Worm (Caenorhabditis elegans) whole organism, L1 larva: ENCODE measurements around the gene T24B8.3.

Experiments used
- aly-2 ChIP-seq: fragments of 150-350 bp; optimal IDR thresholded peaks from 2 replicates; lab custom pipeline; 2014; ENCODE audit warnings: missing biosample characterization, missing genetic modification characterization
- ama-1 ChIP-seq: fragments of 150-350 bp; optimal IDR thresholded peaks from 2 replicates; lab custom pipeline; 2014
- ces-1 ChIP-seq: fragments of 150-350 bp; optimal IDR thresholded peaks from 2 replicates; lab custom pipeline; 2014; ENCODE audit warnings: missing biosample characterization, missing genetic modification reagents, missing genetic modification characterization
- irx-1 ChIP-seq: sonication (generic microtip); optimal IDR thresholded peaks from 2 replicates; lab custom pipeline; 2016; ENCODE audit warnings: missing genetic modification characterization, missing compliant biosample characterization
- nhr-11 ChIP-seq: fragments of 150-350 bp; optimal IDR thresholded peaks from 2 replicates; lab custom pipeline; 2014; ENCODE audit warnings: missing biosample characterization, missing genetic modification characterization
- nhr-28 ChIP-seq: fragments of 150-350 bp; optimal IDR thresholded peaks from 2 replicates; lab custom pipeline; 2014; ENCODE audit warnings: missing biosample characterization, missing genetic modification characterization
- nhr-47 ChIP-seq: sonication (generic microtip); optimal IDR thresholded peaks from 2 replicates; lab custom pipeline; 2016; ENCODE audit warnings: mild to moderate bottlenecking, missing genetic modification characterization, moderate library complexity, missing compliant biosample characterization
- unc-98 ChIP-seq: fragments of 200-800 bp; sonication (Bioruptor generic); IDR thresholded peaks from 2 replicates; pipeline ENCODE4 v1.3.6; 2022; ENCODE audit warnings: missing genetic modification characterization, missing compliant biosample characterization

DNA sequence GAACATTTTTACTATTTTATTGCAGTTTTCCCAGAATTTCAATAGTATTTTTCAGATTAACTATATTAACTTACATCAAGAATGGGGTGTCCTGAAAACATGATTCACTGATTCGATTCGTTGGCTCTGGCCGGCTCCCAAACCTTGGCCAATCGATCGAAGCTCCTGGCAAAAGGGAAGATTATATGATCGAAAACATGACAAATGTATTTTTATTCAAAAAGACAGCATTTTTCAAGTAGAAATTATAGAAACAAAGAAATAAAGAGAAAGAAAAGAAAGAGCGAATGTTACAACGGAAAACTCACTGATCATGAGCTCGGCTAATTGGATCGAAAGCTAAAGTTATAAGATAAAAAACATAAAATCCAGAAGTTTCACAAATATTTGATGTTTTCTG is 9.8 kb upstream of the T24B8.3 start, which contains the start of gene T24B8.4:
- TF ChIP-seq nhr-28 (tag; lab: Kevin White, UChicago) (no peak), ama-1 (lab: Kevin White, UChicago) (no peak), ces-1 (no peak), nhr-11 (tag; lab: Kevin White, UChicago) (no peak), irx-1 (tag; lab: Kevin White, UChicago) (no peak), aly-2 (no peak), unc-98 (no peak), nhr-47 (no peak)
